Fruit fly (Drosophila melanogaster): ENCODE measurements around the gene Ent3.

The Ent3 gene

DNA sequence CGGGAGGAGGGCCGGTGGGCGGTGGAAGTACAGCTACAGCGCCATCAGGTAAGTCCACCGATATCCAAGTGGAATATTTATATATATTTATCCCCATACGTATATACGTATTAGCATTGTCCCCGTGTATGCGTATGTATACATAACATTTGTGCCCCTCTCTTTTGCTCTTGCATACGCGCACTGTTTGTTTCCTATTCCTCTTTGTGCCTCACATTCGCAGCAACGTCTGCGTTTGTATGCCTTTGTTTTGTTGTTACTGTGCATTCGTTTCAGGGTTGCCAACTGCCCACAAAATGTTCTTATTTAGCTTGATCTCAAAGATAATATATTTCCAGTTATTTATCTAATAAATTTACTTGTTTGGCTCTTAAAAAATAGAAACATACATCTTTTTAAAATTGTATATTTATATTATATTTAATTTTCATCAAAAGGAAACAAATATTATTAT, 47.1 kb upstream of the Ent3 start (continued):
- TF ChIP-seq OdsH (GFP tag; optimal IDR thresholded peaks at IDR 0.05) (peak; percentile 55), lz (GFP tag; optimal IDR thresholded peaks at IDR 0.05) (peak; percentile 30), fd59A (GFP tag; optimal IDR thresholded peaks at IDR 0.05) (no peak), Sox15 (GFP tag; optimal IDR thresholded peaks at IDR 0.05) (no peak), dac (GFP tag; optimal IDR thresholded peaks at IDR 0.05) (no peak), eg (GFP tag; IDR thresholded peaks at IDR 0.05) (peak; percentile 72; the same call in 2 of the 3 replicates), Hr4 (GFP tag; optimal IDR thresholded peaks at IDR 0.05) (peak; percentile 66), CG1621 (tag; optimal IDR thresholded peaks at IDR 0.05) (no peak), Sox14 (GFP tag; optimal IDR thresholded peaks at IDR 0.05) (peak; percentile 82), Blimp-1 (GFP tag; optimal IDR thresholded peaks at IDR 0.05) (peak; percentile 13), CG3919 (GFP tag; optimal IDR thresholded peaks at IDR 0.05) (no peak), topi (GFP tag; optimal IDR thresholded peaks at IDR 0.05) (peak; percentile 54), cyc (GFP tag; optimal IDR thresholded peaks at IDR 0.05) (peak; percentile 33), svp (GFP tag) (no peak), CG6854 (GFP tag; optimal IDR thresholded peaks at IDR 0.05) (no peak), CG8632 (GFP tag; optimal IDR thresholded peaks at IDR 0.05) (peak; percentile 67), CG6163 (GFP tag; IDR thresholded peaks at IDR 0.05) (peak; percentile 85), Ets96B (tag; optimal IDR thresholded peaks at IDR 0.05) (peak; percentile 59), pdm3 (GFP tag; optimal IDR thresholded peaks at IDR 0.05) (no peak), CG4318 (GFP tag; optimal IDR thresholded peaks at IDR 0.05) (no peak), CG10631 (GFP tag; optimal IDR thresholded peaks at IDR 0.05) (peak; percentile 56), salr (GFP tag; optimal IDR thresholded peaks at IDR 0.05) (no peak), dsx (GFP tag; optimal IDR thresholded peaks at IDR 0.05; ENCODE audit: poor library complexity, severe bottlenecking) (peak; percentile 54), ss (GFP tag; optimal IDR thresholded peaks at IDR 0.05) (no peak), Eip75B (GFP tag; optimal IDR thresholded peaks at IDR 0.05) (peak; percentile 34), spab (GFP tag; optimal IDR thresholded peaks at IDR 0.05) (no peak), vri (GFP tag; optimal IDR thresholded peaks at IDR 0.05) (no peak), CG6792 (GFP tag; optimal IDR thresholded peaks at IDR 0.05) (peak; percentile 57), CG9139 (GFP tag; optimal IDR thresholded peaks at IDR 0.05) (no peak), Sox102F (GFP tag; optimal IDR thresholded peaks at IDR 0.05) (peak; percentile 71), achi (GFP tag; optimal IDR thresholded peaks at IDR 0.05) (peak; percentile 67), CG34406 (GFP tag; optimal IDR thresholded peaks at IDR 0.05) (peak; percentile 62), CG11294 (GFP tag; IDR thresholded peaks at IDR 0.05) (no peak), CG7368 (GFP tag; optimal IDR thresholded peaks at IDR 0.05) (peak; percentile 57), Met (GFP tag; optimal IDR thresholded peaks at IDR 0.05) (peak; percentile 56), CG6808 (GFP tag; optimal IDR thresholded peaks at IDR 0.05) (no peak), CG8119 (GFP tag; IDR thresholded peaks at IDR 0.05) (peak; percentile 66; the same call in 2 of the 3 replicates), acj6 (GFP tag; optimal IDR thresholded peaks at IDR 0.05) (peak; percentile 54), CG8319 (GFP tag; optimal IDR thresholded peaks at IDR 0.05) (no peak), CG15336 (GFP tag; IDR thresholded peaks at IDR 0.05) (peak; percentile 69), CG32006 (GFP tag; optimal IDR thresholded peaks at IDR 0.05) (no peak)

DNA sequence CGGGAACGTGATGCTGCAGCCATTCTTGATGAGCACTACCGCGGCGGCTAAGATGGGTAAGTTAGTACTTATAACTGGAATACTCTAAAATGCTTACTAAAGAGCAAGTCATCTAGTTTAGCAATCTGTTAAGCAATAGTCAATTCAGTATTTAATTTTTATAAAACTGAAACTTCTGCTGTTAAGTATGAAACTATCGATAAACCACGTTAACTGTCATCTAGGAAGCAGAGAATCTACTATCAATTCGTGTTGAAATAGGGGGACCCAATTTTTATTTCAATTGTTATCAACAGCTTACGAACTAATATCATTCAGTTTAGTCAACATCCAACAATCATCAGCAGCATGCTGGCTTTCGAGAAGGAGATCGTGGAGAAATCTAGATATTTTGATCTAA, 45.0 kb upstream of the Ent3 start, which contains the start of gene CG32110:
TSS of gene CG32110 (plus strand) at position 301 of the 400 bp plus-strand sequence.
- no peak for TF ChIP-seq Eip78C (GFP tag)
- TF ChIP-seq CG6276 (GFP tag; optimal IDR thresholded peaks at IDR 0.05), result no peak
- TF ChIP-seq lz (GFP tag; optimal IDR thresholded peaks at IDR 0.05), result no peak
- TF ChIP-seq CG10669 (GFP tag; optimal IDR thresholded peaks at IDR 0.05), result no peak
- no peak for TF ChIP-seq CG11902 (GFP tag; optimal IDR thresholded peaks at IDR 0.05)
- no peak for TF ChIP-seq Hr4 (GFP tag; optimal IDR thresholded peaks at IDR 0.05)
- no peak for TF ChIP-seq Lpt (GFP tag; optimal IDR thresholded peaks at IDR 0.05)
- TF ChIP-seq cyc (GFP tag; optimal IDR thresholded peaks at IDR 0.05), result no peak
- no peak for TF ChIP-seq fd85E (GFP tag; optimal IDR thresholded peaks at IDR 0.05)
- TF ChIP-seq Sox15 (GFP tag; optimal IDR thresholded peaks at IDR 0.05), result no peak
- no peak for TF ChIP-seq salr (GFP tag; optimal IDR thresholded peaks at IDR 0.05)
- no peak for TF ChIP-seq fkh (GFP tag; optimal IDR thresholded peaks at IDR 0.05)
- no peak for TF ChIP-seq CG8119 (GFP tag; IDR thresholded peaks at IDR 0.05)
- no peak for TF ChIP-seq Ets21C (GFP tag; optimal IDR thresholded peaks at IDR 0.05)
- no peak for TF ChIP-seq CG6792 (GFP tag; optimal IDR thresholded peaks at IDR 0.05)
